Fruit fly (Drosophila melanogaster) whole organism, embryonic: ENCODE data around the gene Arp10.

Experiments used
- CG10147 ChIP-seq: fragments of 200-800 bp; sonication (Bioruptor generic); optimal IDR thresholded peaks from 2 replicates; lab custom pipeline; 2019; ENCODE audit warnings: missing biosample characterization, mild to moderate bottlenecking, missing genetic modification characterization, moderate library complexity
- CG10267 ChIP-seq: fragments of 200-800 bp; sonication (Bioruptor generic); optimal IDR thresholded peaks from 2 replicates; lab custom pipeline; 2018; ENCODE audit warnings: missing biosample characterization, mild to moderate bottlenecking, missing genetic modification characterization, moderate library complexity
- CG11093 ChIP-seq: fragments of 200-800 bp; sonication (Bioruptor generic); IDR thresholded peaks from 3 replicates; pipeline ENCODE4 v1.3.6; 2022; ENCODE audit warnings: missing biosample characterization, missing genetic modification characterization
- CG11456 ChIP-seq: fragments of 200-800 bp; sonication (Bioruptor generic); IDR thresholded peaks from 3 replicates; pipeline ENCODE4 v1.3.6; 2022; ENCODE audit warnings: missing biosample characterization, missing genetic modification characterization
- CG12071 ChIP-seq: fragments of 200-800 bp; sonication (Bioruptor generic); optimal IDR thresholded peaks from 3 replicates; lab custom pipeline; 2018; ENCODE audit warnings: missing biosample characterization, mild to moderate bottlenecking, missing genetic modification characterization
- CG12104 ChIP-seq: fragments of 200-800 bp; sonication (Bioruptor generic); optimal IDR thresholded peaks from 3 replicates; lab custom pipeline; 2016; ENCODE audit warnings: missing biosample characterization, missing genetic modification characterization
- CG12236 ChIP-seq: fragments of 200-800 bp; sonication (Bioruptor generic); optimal IDR thresholded peaks from 2 replicates; lab custom pipeline; 2016; ENCODE audit warnings: missing biosample characterization, missing genetic modification characterization
- CG12299 ChIP-seq: fragments of 200-800 bp; sonication (Bioruptor generic); optimal IDR thresholded peaks from 2 replicates; lab custom pipeline; 2018; ENCODE audit warnings: missing biosample characterization, mild to moderate bottlenecking, missing genetic modification characterization
- CG13624 ChIP-seq: fragments of 200-800 bp; sonication (Bioruptor generic); optimal IDR thresholded peaks from 2 replicates; lab custom pipeline; 2016; ENCODE audit warnings: missing biosample characterization, missing genetic modification characterization
- CG14860 ChIP-seq: fragments of 200-800 bp; sonication (Bioruptor generic); IDR thresholded peaks from 3 replicates; pipeline ENCODE4 v1.3.6; 2022; ENCODE audit warnings: missing biosample characterization, missing genetic modification characterization; ENCODE audit not compliant: partially characterized antibody
- CG1529 ChIP-seq: fragments of 200-800 bp; sonication (Bioruptor generic); optimal IDR thresholded peaks from 3 replicates; lab custom pipeline; 2018; ENCODE audit warnings: missing biosample characterization, missing genetic modification characterization
- CG15514 ChIP-seq: fragments of 200-800 bp; sonication (Bioruptor generic); optimal IDR thresholded peaks from 3 replicates; lab custom pipeline; 2017; ENCODE audit warnings: missing biosample characterization, missing genetic modification characterization, mild to moderate bottlenecking, moderate library complexity, missing genetic modification reagents
- CG16779 ChIP-seq: fragments of 200-800 bp; sonication (Bioruptor generic); IDR thresholded peaks from 2 replicates; pipeline ENCODE4 v1.3.6; 2022; ENCODE audit warnings: missing biosample characterization, missing genetic modification characterization
- CG17359 ChIP-seq: fragments of 200-800 bp; sonication (Bioruptor generic); optimal IDR thresholded peaks from 3 replicates; lab custom pipeline; 2018; ENCODE audit warnings: missing biosample characterization, mild to moderate bottlenecking, missing genetic modification characterization, moderate library complexity
- CG18011 ChIP-seq: fragments of 200-800 bp; sonication (Bioruptor generic); optimal IDR thresholded peaks from 2 replicates; lab custom pipeline; 2017; ENCODE audit warnings: missing biosample characterization, missing genetic modification characterization, mild to moderate bottlenecking, moderate library complexity, missing genotype
- CG4424 ChIP-seq: fragments of 200-800 bp; sonication (Bioruptor generic); optimal IDR thresholded peaks from 3 replicates; lab custom pipeline; 2016; ENCODE audit warnings: missing biosample characterization, missing genetic modification characterization
- CG6272 ChIP-seq: fragments of 200-800 bp; sonication (Bioruptor generic); IDR thresholded peaks from 2 replicates; pipeline ENCODE4 v1.3.6; 2022; ENCODE audit warnings: missing biosample characterization, missing genetic modification characterization
- CG6683 ChIP-seq: fragments of 200-800 bp; sonication (Bioruptor generic); optimal IDR thresholded peaks from 2 replicates; lab custom pipeline; 2017; ENCODE audit warnings: missing biosample characterization, mild to moderate bottlenecking, missing genetic modification characterization, missing genetic modification reagents
- CG7745 ChIP-seq: fragments of 200-800 bp; sonication (Bioruptor generic); optimal IDR thresholded peaks from 2 replicates; lab custom pipeline; 2018; ENCODE audit warnings: missing biosample characterization, mild to moderate bottlenecking, missing genetic modification characterization, moderate library complexity
- CG7987 ChIP-seq: fragments of 200-800 bp; sonication (Bioruptor generic); optimal IDR thresholded peaks from 2 replicates; lab custom pipeline; 2018; ENCODE audit warnings: missing biosample characterization, mild to moderate bottlenecking, missing genetic modification characterization, moderate library complexity
- CG9797 ChIP-seq: fragments of 200-800 bp; sonication (Bioruptor generic); optimal IDR thresholded peaks from 3 replicates; lab custom pipeline; 2018; ENCODE audit warnings: missing biosample characterization, mild to moderate bottlenecking, missing genetic modification characterization
- CoRest ChIP-seq: fragments of 200-800 bp; sonication (Bioruptor generic); optimal IDR thresholded peaks from 3 replicates; lab custom pipeline; 2018; ENCODE audit warnings: missing biosample characterization, mild to moderate bottlenecking, missing genetic modification characterization, moderate library complexity
- Doc3 ChIP-seq: fragments of 200-800 bp; sonication (Bioruptor generic); IDR thresholded peaks from 3 replicates; pipeline ENCODE4 v1.3.6; 2022; ENCODE audit warnings: missing biosample characterization, missing genetic modification characterization; ENCODE audit not compliant: partially characterized antibody
- Hsf ChIP-seq: fragments of 200-800 bp; sonication (Bioruptor generic); optimal IDR thresholded peaks from 3 replicates; lab custom pipeline; 2016; ENCODE audit warnings: missing biosample characterization, missing genetic modification characterization
- Kr ChIP-seq: fragments of 200-800 bp; sonication (Bioruptor generic); optimal IDR thresholded peaks from 2 replicates; lab custom pipeline; 2017; ENCODE audit warnings: missing biosample characterization, mild to moderate bottlenecking, missing genetic modification characterization
- Med ChIP-seq: fragments of 200-800 bp; sonication (Bioruptor generic); peaks from one replicate; lab custom pipeline; 2016; ENCODE audit warnings: missing biosample characterization, missing genetic modification characterization, mild to moderate bottlenecking, inconsistent platforms, moderate library complexity
- NC2β ChIP-seq: fragments of 200-800 bp; sonication (Bioruptor generic); optimal IDR thresholded peaks from 2 replicates; lab custom pipeline; 2016; ENCODE audit warnings: missing biosample characterization, missing genetic modification characterization
- Nf-YC ChIP-seq: fragments of 200-800 bp; optimal IDR thresholded peaks from 3 replicates; lab custom pipeline; 2019; ENCODE audit warnings: missing biosample characterization, mild to moderate bottlenecking, missing genetic modification characterization, moderate library complexity
- Pdp1 ChIP-seq, 2 experiments: fragments of 200-800 bp; sonication (Bioruptor generic); optimal IDR thresholded peaks; 3 replicates each; lab custom pipeline; 2016; ENCODE audit warnings: missing biosample characterization in 2 of 2, missing genetic modification characterization in 2 of 2, mild to moderate bottlenecking in 1 of 2, moderate library complexity in 1 of 2
- Scr ChIP-seq: fragments of 200-800 bp; sonication (Bioruptor generic); IDR thresholded peaks from 2 replicates; pipeline ENCODE4 v1.3.6; 2022; ENCODE audit warnings: missing biosample characterization, missing genetic modification characterization; ENCODE audit not compliant: partially characterized antibody
- Sry-δ ChIP-seq: fragments of 200-800 bp; sonication (Bioruptor generic); optimal IDR thresholded peaks from 2 replicates; lab custom pipeline; 2016; ENCODE audit warnings: missing biosample characterization, missing genetic modification characterization
- YL-1 ChIP-seq: fragments of 200-800 bp; sonication (Bioruptor generic); optimal IDR thresholded peaks from 3 replicates; lab custom pipeline; 2017; ENCODE audit warnings: missing biosample characterization, mild to moderate bottlenecking, missing genetic modification characterization
- ato ChIP-seq: fragments of 200-800 bp; sonication (Bioruptor generic); IDR thresholded peaks from 2 replicates; pipeline ENCODE4 v1.3.6; 2022; ENCODE audit warnings: missing biosample characterization, missing genetic modification characterization; ENCODE audit not compliant: partially characterized antibody
- corto ChIP-seq: fragments of 200-800 bp; sonication (Bioruptor generic); optimal IDR thresholded peaks from 2 replicates; lab custom pipeline; 2016; ENCODE audit warnings: missing biosample characterization, mild to moderate bottlenecking, missing genetic modification characterization, moderate library complexity
- dmrt11E ChIP-seq: fragments of 200-800 bp; sonication (Bioruptor generic); optimal IDR thresholded peaks from 3 replicates; lab custom pipeline; 2018; ENCODE audit warnings: missing biosample characterization, mild to moderate bottlenecking, missing genetic modification characterization, moderate library complexity
- dmrt99B ChIP-seq: fragments of 200-800 bp; sonication (Bioruptor generic); optimal IDR thresholded peaks from 2 replicates; lab custom pipeline; 2018; ENCODE audit warnings: missing biosample characterization, mild to moderate bottlenecking, missing genetic modification characterization, moderate library complexity
- dpn ChIP-seq, 2 experiments: fragments of 200-800 bp; sonication (Bioruptor generic); optimal IDR thresholded peaks; 3 replicates each; lab custom pipeline; 2016; ENCODE audit warnings: missing biosample characterization in 2 of 2, missing genetic modification characterization in 2 of 2
- fu2 ChIP-seq: fragments of 200-800 bp; sonication (Bioruptor generic); optimal IDR thresholded peaks from 2 replicates; lab custom pipeline; 2016; ENCODE audit warnings: missing biosample characterization, missing genetic modification characterization
- gcm2 ChIP-seq: fragments of 200-800 bp; sonication (Bioruptor generic); optimal IDR thresholded peaks from 2 replicates; lab custom pipeline; 2016; ENCODE audit warnings: missing biosample characterization, missing genetic modification characterization
- mirr ChIP-seq: fragments of 200-800 bp; sonication (Bioruptor generic); optimal IDR thresholded peaks from 3 replicates; lab custom pipeline; 2018; ENCODE audit warnings: missing biosample characterization, mild to moderate bottlenecking, missing genetic modification characterization
- nerfin-1 ChIP-seq: fragments of 200-800 bp; sonication (Bioruptor generic); optimal IDR thresholded peaks from 3 replicates; lab custom pipeline; 2019; ENCODE audit warnings: missing biosample characterization, mild to moderate bottlenecking, missing genetic modification characterization, moderate library complexity
- pho ChIP-seq: fragments of 200-800 bp; sonication (Bioruptor generic); optimal IDR thresholded peaks from 2 replicates; lab custom pipeline; 2016; ENCODE audit warnings: missing biosample characterization, missing genetic modification characterization
- phol ChIP-seq: fragments of 200-800 bp; sonication (Bioruptor generic); optimal IDR thresholded peaks from 3 replicates; lab custom pipeline; 2018; ENCODE audit warnings: missing biosample characterization, mild to moderate bottlenecking, missing genetic modification characterization, moderate library complexity
- slou ChIP-seq: fragments of 200-800 bp; sonication (Bioruptor generic); optimal IDR thresholded peaks from 3 replicates; lab custom pipeline; 2016; ENCODE audit warnings: missing biosample characterization, missing genetic modification characterization
- sqz ChIP-seq: fragments of 200-800 bp; sonication (Bioruptor generic); optimal IDR thresholded peaks from 3 replicates; lab custom pipeline; 2018; ENCODE audit warnings: missing biosample characterization, mild to moderate bottlenecking, missing genetic modification characterization
- stc ChIP-seq: fragments of 200-800 bp; sonication (Bioruptor generic); IDR thresholded peaks from 2 replicates; pipeline ENCODE4 v1.3.6; 2022; ENCODE audit warnings: missing biosample characterization, missing genetic modification characterization
- toy ChIP-seq: fragments of 200-800 bp; sonication (Bioruptor generic); IDR thresholded peaks from 2 replicates; pipeline ENCODE4 v1.3.6; 2022; ENCODE audit warnings: missing biosample characterization, missing genetic modification characterization
- unc-4 ChIP-seq: fragments of 200-800 bp; sonication (Bioruptor generic); IDR thresholded peaks from 2 replicates; pipeline ENCODE4 v1.3.6; 2022; ENCODE audit warnings: missing biosample characterization, missing genetic modification characterization; ENCODE audit not compliant: partially characterized antibody
- usp ChIP-seq: fragments of >200 bp; optimal IDR thresholded peaks from 2 replicates; lab custom pipeline; 2017; ENCODE audit warnings: missing biosample characterization, missing genetic modification characterization
- yki ChIP-seq: fragments of >200 bp; optimal IDR thresholded peaks from 3 replicates; lab custom pipeline; 2018

The Arp10 gene

DNA sequence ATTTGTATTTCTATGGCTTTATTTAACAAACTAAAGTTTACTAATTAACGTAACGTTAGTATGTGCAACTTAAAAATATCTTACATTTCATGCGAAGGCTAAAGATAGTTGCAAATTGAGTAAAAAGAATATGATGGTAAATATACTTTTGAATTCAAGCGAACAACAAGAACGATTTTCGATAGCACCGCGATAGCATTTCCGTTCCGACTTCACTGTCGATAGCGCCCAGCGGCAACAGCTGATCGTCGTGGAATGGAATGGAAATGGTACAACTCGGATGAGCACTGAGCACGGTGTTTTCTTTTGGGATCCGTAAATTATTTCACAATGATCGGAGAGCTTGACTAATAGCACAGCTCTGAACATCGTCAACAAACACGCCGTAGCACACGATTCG, 32.5 kb downstream of the Arp10 start (continued):
- TF ChIP-seq CG6683 (GFP tag; lab: Kevin White, UChicago), result peak; percentile 60
- no peak for TF ChIP-seq dmrt99B (tag; lab: Kevin White, UChicago)
- TF ChIP-seq Scr (GFP tag; lab: Robert Waterston, UW), result peak; percentile 47
- peak; percentile 89 for TF ChIP-seq mirr
- peak; percentile 91 for TF ChIP-seq CG7987 (GFP tag; lab: Kevin White, UChicago)
- peak; percentile 16 for TF ChIP-seq gcm2 (GFP tag; lab: Kevin White, UChicago)
- TF ChIP-seq ato (GFP tag; lab: Robert Waterston, UW), result 0 out of 2 replicates have a peak, but pooled peaks have one; percentile 38
- peak; percentile 21 for TF ChIP-seq CG4424 (GFP tag; lab: Kevin White, UChicago)
- peak; percentile 82 for TF ChIP-seq CG12071 (GFP tag; lab: Kevin White, UChicago)
- no peak for TF ChIP-seq Hsf (GFP tag; lab: Kevin White, UChicago)
- TF ChIP-seq CG6272 (GFP tag; lab: Robert Waterston, UW), result no peak
- TF ChIP-seq dmrt11E (tag; lab: Kevin White, UChicago), result peak; percentile 11
- TF ChIP-seq CG7745 (tag; lab: Kevin White, UChicago), result no peak
- peak; percentile 43 for TF ChIP-seq CG12299 (tag; lab: Kevin White, UChicago)
- TF ChIP-seq Sry-δ (GFP tag; lab: Kevin White, UChicago), result peak; percentile 46
- TF ChIP-seq Med, result peak; percentile 90
- TF ChIP-seq CG18011, result peak; percentile 52
- no peak for TF ChIP-seq usp (GFP tag; lab: Kevin White, UChicago)
- TF ChIP-seq dpn (GFP tag; optimal IDR thresholded peaks at IDR 0.05; lab: Kevin White, UChicago), result peak in 1 of 2 experiments; percentile 43
- no peak for TF ChIP-seq CG1529 (GFP tag; lab: Kevin White, UChicago)
- TF ChIP-seq Kr (GFP tag; lab: Kevin White, UChicago), result no peak
- TF ChIP-seq CG12104 (GFP tag; lab: Kevin White, UChicago), result peak; percentile 15
- TF ChIP-seq stc (GFP tag; lab: Robert Waterston, UW), result peak; percentile 42; the same call in 1 of the 2 replicates
- peak; percentile 34 for TF ChIP-seq CG9797 (GFP tag; lab: Kevin White, UChicago)
- TF ChIP-seq NC2β, result peak; percentile 21
- peak; percentile 20 for TF ChIP-seq CG12236 (GFP tag; lab: Kevin White, UChicago)
- no peak for TF ChIP-seq pho (GFP tag; lab: Kevin White, UChicago)
- no peak for TF ChIP-seq slou
- TF ChIP-seq YL-1 (GFP tag; lab: Kevin White, UChicago), result peak; percentile 75
- no peak for TF ChIP-seq toy (GFP tag; lab: Robert Waterston, UW)
- TF ChIP-seq nerfin-1 (tag; lab: Kevin White, UChicago), result peak; percentile 54
- TF ChIP-seq phol (tag; lab: Kevin White, UChicago), result peak; percentile 31
- TF ChIP-seq yki, result no peak
- no peak for TF ChIP-seq sqz (GFP tag; lab: Kevin White, UChicago)
- TF ChIP-seq CG11456 (GFP tag; lab: Robert Waterston, UW), result 0 out of 3 replicates have a peak, but pooled peaks have one; percentile 33
- no peak for TF ChIP-seq Doc3
- TF ChIP-seq unc-4 (GFP tag; lab: Robert Waterston, UW), result peak; percentile 56
- TF ChIP-seq fu2 (GFP tag; lab: Kevin White, UChicago), result no peak
- no peak for TF ChIP-seq CG11093 (GFP tag; lab: Robert Waterston, UW)
- TF ChIP-seq CG10267 (tag; lab: Kevin White, UChicago), result peak; percentile 54
- TF ChIP-seq CG14860 (GFP tag; lab: Robert Waterston, UW), result 0 out of 3 replicates have a peak, but pooled peaks have one; percentile 7
- TF ChIP-seq CG15514, result peak; percentile 81
- peak; percentile 39 for TF ChIP-seq CG17359 (tag; lab: Kevin White, UChicago)
- TF ChIP-seq Pdp1 (GFP tag; optimal IDR thresholded peaks at IDR 0.05; lab: Kevin White, UChicago), result peak in 1 of 2 experiments; percentile 39
- TF ChIP-seq CG13624 (GFP tag; lab: Kevin White, UChicago), result peak; percentile 35
- TF ChIP-seq CG10147 (GFP tag; lab: Kevin White, UChicago), result peak; percentile 58
- peak; percentile 22 for TF ChIP-seq CoRest
- TF ChIP-seq CG16779 (GFP tag; lab: Robert Waterston, UW), result no peak
- peak; percentile 55 for TF ChIP-seq Nf-YC (tag; lab: Kevin White, UChicago)
- TF ChIP-seq corto, result no peak
